Fruit fly (Drosophila melanogaster): Measurements from ENCODE around the gene nAChRalpha5.

- TF ChIP-seq CG7045 (GFP tag; optimal IDR thresholded peaks at IDR 0.05) = no peak
- no peak for TF ChIP-seq toe (GFP tag; optimal IDR thresholded peaks at IDR 0.05)
- no peak for TF ChIP-seq CG14711 (tag; optimal IDR thresholded peaks at IDR 0.05)
- peak; percentile 89 for TF ChIP-seq kay (GFP tag; ENCODE audit: borderline replicate concordance)
- peak; percentile 33 for TF ChIP-seq pad (GFP tag; optimal IDR thresholded peaks at IDR 0.05)
- TF ChIP-seq Hr96 (GFP tag; optimal IDR thresholded peaks at IDR 0.05) = no peak
- TF ChIP-seq CG12768 (GFP tag; optimal IDR thresholded peaks at IDR 0.05) = no peak
- no peak for TF ChIP-seq tj (GFP tag; optimal IDR thresholded peaks at IDR 0.05)
- TF ChIP-seq Clk (GFP tag; optimal IDR thresholded peaks at IDR 0.05) = no peak
- no peak for TF ChIP-seq CG5204 (GFP tag; optimal IDR thresholded peaks at IDR 0.05)
- no peak for TF ChIP-seq CG11617 (GFP tag; optimal IDR thresholded peaks at IDR 0.05)
- TF ChIP-seq cic (GFP tag; optimal IDR thresholded peaks at IDR 0.05) = no peak
- TF ChIP-seq CG33017 (tag; optimal IDR thresholded peaks at IDR 0.05) = no peak
- no peak for TF ChIP-seq CG1620 (GFP tag; optimal IDR thresholded peaks at IDR 0.05)
These were observed 19.5 kb upstream of the nAChRalpha5 start for dm6 chr2L:14020545-14020874.
